Worm (Caenorhabditis elegans): ENCODE results near the gene C39H7.4.

C39H7.4 gene

DNA sequence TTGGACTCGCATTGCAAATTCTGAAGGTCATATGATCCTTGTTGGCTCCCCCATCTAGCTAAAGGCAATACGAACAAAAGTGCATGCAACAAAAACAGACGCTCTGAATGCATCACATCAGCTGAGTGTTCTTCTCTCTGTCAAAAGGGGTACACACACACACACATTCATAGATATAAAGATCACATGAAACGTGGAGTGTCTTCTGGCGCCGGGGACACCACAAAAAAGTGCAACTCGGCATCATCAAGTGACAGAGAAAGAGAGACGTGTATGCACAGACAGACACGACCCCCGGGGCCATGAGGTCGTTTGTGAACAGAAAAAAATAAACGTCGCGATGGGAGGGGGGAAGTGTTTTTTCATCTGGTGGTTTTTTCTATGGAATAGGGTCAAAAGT lies 7.1 kb downstream of the C39H7.4 start:
- no peak; the same call in 1 of the 2 replicates for TF ChIP-seq T26A8.4 (GFP tag; IDR thresholded peaks at IDR 0.05)
- TF ChIP-seq madf-5 (GFP tag; IDR thresholded peaks at IDR 0.05) = no peak
- TF ChIP-seq snpc-1.2 (GFP tag; IDR thresholded peaks at IDR 0.05) = no peak
- no peak for TF ChIP-seq F49E8.2 (tag; optimal IDR thresholded peaks at IDR 0.05; ENCODE audit: borderline replicate concordance)
- peak; percentile 64 for TF ChIP-seq aha-1 (tag)
- no peak for TF ChIP-seq zfp-2 (tag; optimal IDR thresholded peaks at IDR 0.05)
- TF ChIP-seq R02D3.7 (tag; optimal IDR thresholded peaks at IDR 0.05) = no peak
- TF ChIP-seq hmg-1.1 (GFP tag; IDR thresholded peaks at IDR 0.05) = peak; percentile 87
- no peak for TF ChIP-seq Y105C5A.15 (GFP tag; IDR thresholded peaks at IDR 0.05)
- no peak for TF ChIP-seq ztf-11 (tag; optimal IDR thresholded peaks at IDR 0.05)
- peak; percentile 83 to 89 for TF ChIP-seq lsy-2 (tag; optimal IDR thresholded peaks at IDR 0.05)
- peak; percentile 91 for TF ChIP-seq ceh-20 (GFP tag; IDR thresholded peaks at IDR 0.05)
- no peak for TF ChIP-seq nhr-48 (tag; optimal IDR thresholded peaks at IDR 0.05)
- no peak for TF ChIP-seq nhr-42 (GFP tag; IDR thresholded peaks at IDR 0.05)
- TF ChIP-seq skn-1 (tag; optimal IDR thresholded peaks at IDR 0.05) = no peak
- TF ChIP-seq Y75B8A.6 (GFP tag; IDR thresholded peaks at IDR 0.05) = no peak
- peak; percentile 54 for TF ChIP-seq saeg-2 (GFP tag; IDR thresholded peaks at IDR 0.05)
- TF ChIP-seq gei-8 (GFP tag; optimal IDR thresholded peaks at IDR 0.05) = peak; percentile 68
- no peak for TF ChIP-seq madf-9 (GFP tag; conservative IDR thresholded peaks at IDR 0.05)
- TF ChIP-seq zag-1 (tag; optimal IDR thresholded peaks at IDR 0.05) = peak; percentile 6
- TF ChIP-seq ceh-28 (tag; optimal IDR thresholded peaks at IDR 0.05) = no peak
- TF ChIP-seq daf-12 (tag; optimal IDR thresholded peaks at IDR 0.05) = no peak
- no peak for TF ChIP-seq zfp-3 (GFP tag; conservative IDR thresholded peaks at IDR 0.05)
- no peak for TF ChIP-seq ztf-7 (tag; optimal IDR thresholded peaks at IDR 0.05)
- TF ChIP-seq mep-1 (tag; optimal IDR thresholded peaks at IDR 0.05) = peak; percentile 94
- TF ChIP-seq mxl-2 (GFP tag; conservative IDR thresholded peaks at IDR 0.05) = no peak
- no peak for TF ChIP-seq php-3 (GFP tag; IDR thresholded peaks at IDR 0.05)
- TF ChIP-seq unc-62 (GFP tag; optimal IDR thresholded peaks at IDR 0.05 in 1 of 2) = peak in 1 of 2 experiments; percentile 99
- TF ChIP-seq unc-62 (tag; optimal IDR thresholded peaks at IDR 0.05) = peak; percentile 57
- 0 out of 2 replicates have a peak, but pooled peaks have one; percentile 6 for TF ChIP-seq tag-97 (GFP tag; IDR thresholded peaks at IDR 0.05)
- no peak for TF ChIP-seq ZK337.2 (GFP tag; IDR thresholded peaks at IDR 0.05)
- peak; percentile 80 to 96 for TF ChIP-seq mdl-1 (tag; optimal IDR thresholded peaks at IDR 0.05)
- peak; percentile 20 for TF ChIP-seq F10B5.3 (tag; optimal IDR thresholded peaks at IDR 0.05)
- peak; percentile 59 for TF ChIP-seq nhr-25 (tag; optimal IDR thresholded peaks at IDR 0.05; ENCODE audit: borderline replicate concordance, insufficient read depth)
- no peak for TF ChIP-seq zip-11 (GFP tag; IDR thresholded peaks at IDR 0.05)
- TF ChIP-seq ces-1 (GFP tag; optimal IDR thresholded peaks at IDR 0.05) = no peak
- TF ChIP-seq lin-15B (tag; optimal IDR thresholded peaks at IDR 0.05) = no peak
- TF ChIP-seq nhr-11 (tag; optimal IDR thresholded peaks at IDR 0.05) = peak; percentile 96
- TF ChIP-seq nhr-77 (tag; optimal IDR thresholded peaks at IDR 0.05) = peak; percentile 77
- TF ChIP-seq lim-7 (GFP tag; IDR thresholded peaks at IDR 0.05) = 0 out of 2 replicates have a peak, but pooled peaks have one; percentile 28
- TF ChIP-seq pha-4 (GFP tag; IDR thresholded peaks at IDR 0.05) = peak; percentile 38; the same call in 1 of the 2 replicates
- TF ChIP-seq pha-4 (tag; optimal IDR thresholded peaks at IDR 0.05) = peak; percentile 48
- TF ChIP-seq nhr-28 (tag; optimal IDR thresholded peaks at IDR 0.05) = peak; percentile 98
- TF ChIP-seq ceh-44 (GFP tag; IDR thresholded peaks at IDR 0.05) = peak; percentile 44; the same call in 1 of the 2 replicates
- peak; percentile 13 for TF ChIP-seq jun-1 (tag; optimal IDR thresholded peaks at IDR 0.05)
- TF ChIP-seq sdz-12 (GFP tag; optimal IDR thresholded peaks at IDR 0.05) = no peak
- no peak for TF ChIP-seq ceh-32 (tag; optimal IDR thresholded peaks at IDR 0.05; ENCODE audit: poor library complexity)
- TF ChIP-seq cey-2 (tag; optimal IDR thresholded peaks at IDR 0.05; ENCODE audit: borderline replicate concordance, insufficient read depth) = no peak
- TF ChIP-seq nhr-10 (tag; optimal IDR thresholded peaks at IDR 0.05) = peak; percentile 71
- peak in 1 of 2 experiments; percentile 94 for TF ChIP-seq daf-16 (GFP tag; optimal IDR thresholded peaks at IDR 0.05)
- TF ChIP-seq daf-16 (tag; optimal IDR thresholded peaks at IDR 0.05) = peak; percentile 66
- TF ChIP-seq duxl-1 (tag; optimal IDR thresholded peaks at IDR 0.05; ENCODE audit: poor library complexity) = no peak
